Worm (Caenorhabditis elegans): ENCODE data around the gene T21C12.4.

DNA sequence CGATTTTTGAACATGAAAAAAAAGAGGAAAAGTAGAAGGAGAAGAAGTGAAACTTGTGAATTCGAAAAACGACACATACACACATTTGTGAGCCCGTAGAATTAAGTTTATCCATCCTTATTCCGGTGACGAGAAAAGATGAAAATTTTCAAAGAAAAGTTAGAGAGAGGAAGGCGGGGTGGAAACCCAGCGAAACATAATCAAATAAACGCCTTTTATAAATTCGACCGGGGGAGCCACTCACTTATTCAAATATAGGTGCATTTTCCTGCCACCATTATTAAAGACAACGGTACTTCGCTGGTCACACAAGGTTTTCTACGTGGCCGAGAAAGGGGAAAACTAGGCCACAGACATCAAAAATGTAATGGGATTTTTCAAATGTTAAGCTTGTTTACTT is 25.7 kb upstream of the T21C12.4 start:
- TF ChIP-seq nhr-23 (tag; optimal IDR thresholded peaks at IDR 0.05) (no peak), blmp-1 (tag; optimal IDR thresholded peaks at IDR 0.05; ENCODE audit: insufficient read depth) (no peak), ztf-4 (tag; optimal IDR thresholded peaks at IDR 0.05) (no peak), ztf-11 (tag; optimal IDR thresholded peaks at IDR 0.05) (no peak), nhr-6 (tag; optimal IDR thresholded peaks at IDR 0.05) (no peak), ceh-82 (tag; optimal IDR thresholded peaks at IDR 0.05) (no peak), unc-39 (tag; optimal IDR thresholded peaks at IDR 0.05) (no peak)
